Fruit fly (Drosophila melanogaster) S2 (cell line): ENCODE data around the gene CG6733.

ENCODE experiments used
- CG8478 ChIP-seq: fragments of >200 bp; optimal IDR thresholded peaks from 2 replicates; lab custom pipeline; 2018
- CTCF ChIP-seq, 2 experiments: fragments of >200 bp; optimal IDR thresholded peaks; 2 replicates each; lab custom pipeline; 2018

DNA sequence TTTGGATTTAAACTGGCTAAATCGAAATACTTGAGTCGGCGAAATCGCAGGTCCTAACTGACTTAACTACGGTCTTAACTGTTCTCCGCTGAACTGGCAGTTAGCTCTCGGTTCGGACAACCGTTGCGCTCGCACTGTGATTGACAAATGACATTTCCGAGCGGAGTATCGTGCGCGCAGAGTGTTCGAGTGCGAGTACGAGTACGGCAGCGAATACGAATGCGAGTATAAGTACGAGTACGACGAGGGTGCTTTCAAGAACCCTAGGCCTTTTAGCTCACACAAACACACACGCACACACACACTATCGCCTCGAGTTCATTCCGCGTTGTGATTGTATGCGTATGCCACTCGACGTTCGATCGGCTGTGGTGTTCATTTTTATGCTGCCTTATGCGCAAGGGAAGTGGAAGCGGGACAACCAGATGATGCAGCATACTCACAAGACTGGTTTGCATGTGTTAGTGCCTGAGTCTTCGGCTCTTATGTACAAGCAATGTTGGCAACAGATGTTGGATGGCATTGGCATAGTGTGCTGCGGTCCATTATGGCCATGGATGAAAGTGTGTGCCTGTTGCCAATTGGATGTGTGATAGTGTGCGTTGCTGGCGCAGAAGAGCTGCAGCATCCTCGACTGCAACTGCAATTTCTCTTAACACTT lies 44.3 kb downstream of the CG6733 start, which contains the start of gene hh:
- no peak for TF ChIP-seq CTCF (optimal IDR thresholded peaks at IDR 0.05; lab: Kevin White, UChicago)
- TF ChIP-seq CG8478 (lab: Kevin White, UChicago): no peak
